Worm (Caenorhabditis elegans): ENCODE measurements around the gene hsp-25.
A peak's percentile ranks its signal among the peaks of the same experiment; 100 is the strongest.

hsp-25 gene

DNA sequence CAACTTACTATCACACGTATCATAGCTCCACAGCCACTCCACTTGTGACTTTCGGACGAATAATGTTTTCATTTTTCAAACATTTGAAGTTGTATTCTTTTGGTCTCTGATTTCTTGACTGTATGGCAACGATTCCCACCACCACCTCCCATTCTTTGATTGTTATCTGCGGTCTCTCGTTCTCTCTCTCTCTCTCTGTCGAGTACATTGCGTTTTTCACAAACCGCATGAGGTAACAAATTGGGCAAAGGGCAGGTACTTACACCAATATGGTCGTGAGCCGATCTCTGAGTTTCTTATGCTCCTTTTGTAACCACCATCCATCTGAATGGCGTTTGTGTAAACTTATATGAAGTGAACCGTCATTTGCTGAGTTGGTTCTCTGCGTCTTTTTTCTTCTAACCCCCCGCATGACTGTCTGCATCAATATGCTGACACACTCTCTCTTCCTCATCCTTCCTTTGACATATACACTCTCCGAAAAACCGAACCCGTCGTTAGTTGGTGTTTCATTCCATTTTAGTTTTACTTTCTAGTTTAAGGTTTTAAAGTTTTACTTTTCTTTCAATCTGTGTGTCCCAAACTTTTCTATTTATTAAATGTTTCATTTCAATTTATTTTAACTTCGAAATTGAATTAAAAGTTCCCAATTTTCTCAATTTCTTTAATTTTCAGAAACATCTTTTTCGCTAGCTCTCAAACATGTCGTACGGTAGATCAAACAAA, 18.3 kb upstream of the hsp-25 start, which contains the start of gene gln-1:
Gene gln-1 (plus strand): TSS at position 676 of the 726 bp plus-strand sequence.
- peak; percentile 87 for TF ChIP-seq elt-2 (tag; optimal IDR thresholded peaks at IDR 0.05)
- no peak for TF ChIP-seq ceh-82 (tag; optimal IDR thresholded peaks at IDR 0.05)
- no peak for TF ChIP-seq eor-1 (tag; optimal IDR thresholded peaks at IDR 0.05)
- TF ChIP-seq ztf-4 (tag; optimal IDR thresholded peaks at IDR 0.05) = no peak
- TF ChIP-seq hmg-11 (tag; optimal IDR thresholded peaks at IDR 0.05) = no peak
- peak; percentile 47 for TF ChIP-seq jun-1 (tag; optimal IDR thresholded peaks at IDR 0.05)
- TF ChIP-seq pha-4 (tag; optimal IDR thresholded peaks at IDR 0.05) = peak; percentile 64
- TF ChIP-seq ceh-16 (tag; optimal IDR thresholded peaks at IDR 0.05) = no peak
- peak; percentile 87 for TF ChIP-seq pqm-1 (tag; optimal IDR thresholded peaks at IDR 0.05)
- TF ChIP-seq nfya-1 (tag; optimal IDR thresholded peaks at IDR 0.05; ENCODE audit: insufficient read depth) = peak; percentile 8

- TF ChIP-seq nfya-1 (tag; optimal IDR thresholded peaks at IDR 0.05; ENCODE audit: insufficient read depth) = peak; percentile 26
- TF ChIP-seq hmg-11 (tag; optimal IDR thresholded peaks at IDR 0.05) = peak; percentile 29
- TF ChIP-seq egl-5 (tag; optimal IDR thresholded peaks at IDR 0.05) = peak; percentile 60
- no peak for TF ChIP-seq nhr-23 (tag; optimal IDR thresholded peaks at IDR 0.05)
- TF ChIP-seq pqm-1 (tag; optimal IDR thresholded peaks at IDR 0.05) = no peak
- TF ChIP-seq pha-4 (tag; optimal IDR thresholded peaks at IDR 0.05) = peak; percentile 43
- TF ChIP-seq nhr-25 (tag; optimal IDR thresholded peaks at IDR 0.05) = peak; percentile 15
- no peak for TF ChIP-seq nhr-77 (tag; optimal IDR thresholded peaks at IDR 0.05)
- no peak for TF ChIP-seq nhr-11 (tag; optimal IDR thresholded peaks at IDR 0.05)
These were observed 13.3 kb upstream of the hsp-25 start, which contains the start of gene C45B2.6 for ce11 chrX:6052744-6053143. C45B2.6 (plus strand) TSS chrX:6052879.

DNA sequence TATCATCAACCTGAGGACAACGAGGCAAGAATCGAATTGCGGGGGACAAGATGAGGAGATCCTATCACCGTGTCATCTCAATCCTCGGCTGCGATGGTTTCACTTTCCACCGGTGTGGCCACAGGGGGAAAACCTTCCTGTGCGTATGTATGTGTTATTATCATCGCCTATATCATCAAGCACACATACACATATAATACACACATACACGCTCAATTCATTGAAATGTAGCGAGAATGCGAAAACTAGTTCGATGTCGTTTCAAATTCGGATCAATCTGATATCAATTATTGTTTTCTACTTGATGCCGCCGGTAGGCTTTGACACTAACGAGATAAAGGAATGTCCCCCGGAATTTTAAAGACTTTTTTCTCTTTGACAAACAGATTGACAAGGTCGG, 11.4 kb upstream of the hsp-25 start:
- peak; percentile 59 for TF ChIP-seq nhr-23 (tag; optimal IDR thresholded peaks at IDR 0.05)
- TF ChIP-seq nhr-25 (tag; optimal IDR thresholded peaks at IDR 0.05) = peak; percentile 39
- no peak for TF ChIP-seq elt-3 (tag; optimal IDR thresholded peaks at IDR 0.05)
- TF ChIP-seq unc-39 (tag; optimal IDR thresholded peaks at IDR 0.05) = no peak
- TF ChIP-seq R02D3.7 (tag; optimal IDR thresholded peaks at IDR 0.05) = no peak

DNA sequence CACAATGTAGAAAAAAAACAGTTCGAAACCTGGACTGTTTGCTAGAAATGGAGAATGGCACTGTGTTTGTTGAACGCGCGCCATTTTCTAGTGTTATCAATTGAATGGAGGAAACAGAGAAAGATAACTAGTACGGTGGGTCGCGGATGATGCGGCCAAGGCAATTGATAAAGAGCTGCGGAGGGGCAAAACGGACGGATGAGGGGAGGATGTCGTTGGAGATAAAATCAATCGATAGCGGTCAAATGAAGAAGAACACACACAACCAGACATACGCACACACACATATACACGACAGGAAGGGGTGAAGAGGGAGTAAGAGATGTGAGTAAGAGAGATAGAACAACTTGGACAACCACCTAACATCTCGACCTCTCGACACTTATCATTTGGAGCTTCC, 10.6 kb upstream of the hsp-25 start:
- TF ChIP-seq nhr-23 (tag; optimal IDR thresholded peaks at IDR 0.05) (peak; percentile 68), elt-1 (tag; optimal IDR thresholded peaks at IDR 0.05) (no peak), mml-1 (tag; optimal IDR thresholded peaks at IDR 0.05) (no peak), aly-2 (tag; optimal IDR thresholded peaks at IDR 0.05) (no peak), elt-3 (tag; optimal IDR thresholded peaks at IDR 0.05) (peak in 1 of 3 experiments; percentile 87), nhr-28 (tag; optimal IDR thresholded peaks at IDR 0.05) (no peak), elt-2 (tag; optimal IDR thresholded peaks at IDR 0.05) (peak; percentile 56), ceh-28 (tag; optimal IDR thresholded peaks at IDR 0.05) (peak; percentile 80)

DNA sequence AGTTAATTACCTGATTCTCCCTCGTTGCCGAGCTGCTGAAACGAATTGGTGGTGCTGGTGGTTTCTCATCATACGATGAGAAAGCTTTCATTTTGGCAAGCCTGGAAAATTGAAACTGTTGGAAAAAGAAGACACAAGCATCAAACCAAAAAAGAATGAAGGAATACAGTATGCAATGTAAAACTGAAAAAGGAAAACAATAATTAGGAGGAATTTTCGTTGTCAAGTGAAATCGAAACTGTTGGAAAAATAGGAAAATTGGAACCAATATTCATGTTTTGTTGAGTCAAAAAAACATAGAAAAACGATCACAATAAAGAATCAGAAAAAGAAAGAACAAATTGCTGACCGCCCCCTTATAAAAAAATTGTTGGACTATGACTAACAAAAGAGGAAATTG, 9.1 kb upstream of the hsp-25 start, which contains the start of gene pak-1:
Gene pak-1 (minus strand): TSS at position 101 of the 400 bp plus-strand sequence.
- no peak for TF ChIP-seq snpc-4 (tag; optimal IDR thresholded peaks at IDR 0.05)
- TF ChIP-seq daf-12 (tag; optimal IDR thresholded peaks at IDR 0.05) = no peak
- TF ChIP-seq ceh-16 (tag; optimal IDR thresholded peaks at IDR 0.05) = no peak
- TF ChIP-seq nfya-1 (tag; optimal IDR thresholded peaks at IDR 0.05; ENCODE audit: insufficient read depth) = no peak
- no peak for TF ChIP-seq ceh-9 (tag; optimal IDR thresholded peaks at IDR 0.05)
- TF ChIP-seq lsy-12 (tag; optimal IDR thresholded peaks at IDR 0.05) = no peak
- no peak for TF ChIP-seq nhr-43 (tag; optimal IDR thresholded peaks at IDR 0.05; ENCODE audit: poor library complexity, severe bottlenecking)
- no peak for TF ChIP-seq nhr-23 (tag; optimal IDR thresholded peaks at IDR 0.05)
- TF ChIP-seq nhr-77 (tag; optimal IDR thresholded peaks at IDR 0.05) = no peak
- no peak for TF ChIP-seq tbx-2 (tag; optimal IDR thresholded peaks at IDR 0.05)
- TF ChIP-seq eor-1 (tag; optimal IDR thresholded peaks at IDR 0.05) = no peak
- TF ChIP-seq ceh-82 (tag; optimal IDR thresholded peaks at IDR 0.05) = no peak
- TF ChIP-seq unc-62 (GFP tag; optimal IDR thresholded peaks at IDR 0.05) = no peak
- TF ChIP-seq pha-4 (tag; optimal IDR thresholded peaks at IDR 0.05) = no peak
- TF ChIP-seq nhr-237 (tag; optimal IDR thresholded peaks at IDR 0.05) = no peak
- no peak for TF ChIP-seq skn-1 (tag; optimal IDR thresholded peaks at IDR 0.05)

Measured in whole organism, L3 larva.